Worm (Caenorhabditis elegans): ENCODE data around the gene ddo-1.

DNA sequence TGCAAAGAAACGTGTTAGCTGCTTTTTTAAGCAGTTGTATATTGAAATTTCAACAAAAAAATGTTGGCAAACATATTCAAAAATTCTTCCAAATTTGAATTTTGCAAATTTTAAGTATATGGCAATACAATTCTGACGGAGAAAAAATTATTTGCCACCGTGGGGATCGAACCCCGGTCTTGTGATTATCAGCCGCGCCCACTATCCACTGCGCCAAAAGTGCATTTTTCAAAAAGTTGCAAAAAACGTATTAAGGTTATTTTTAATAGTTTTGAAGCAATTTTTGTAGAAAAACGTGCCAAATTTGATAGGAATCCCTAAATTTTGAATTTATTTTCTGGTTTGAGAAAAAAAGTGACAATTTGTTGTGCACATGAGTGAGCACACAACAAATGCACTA, 7.3 kb upstream of the ddo-1 start:
- TF ChIP-seq dao-5 (tag; optimal IDR thresholded peaks at IDR 0.05) (no peak), him-1 (tag; optimal IDR thresholded peaks at IDR 0.05) (no peak)
